Worm (Caenorhabditis elegans): ENCODE data around the gene srx-87.

Gene srx-87

DNA sequence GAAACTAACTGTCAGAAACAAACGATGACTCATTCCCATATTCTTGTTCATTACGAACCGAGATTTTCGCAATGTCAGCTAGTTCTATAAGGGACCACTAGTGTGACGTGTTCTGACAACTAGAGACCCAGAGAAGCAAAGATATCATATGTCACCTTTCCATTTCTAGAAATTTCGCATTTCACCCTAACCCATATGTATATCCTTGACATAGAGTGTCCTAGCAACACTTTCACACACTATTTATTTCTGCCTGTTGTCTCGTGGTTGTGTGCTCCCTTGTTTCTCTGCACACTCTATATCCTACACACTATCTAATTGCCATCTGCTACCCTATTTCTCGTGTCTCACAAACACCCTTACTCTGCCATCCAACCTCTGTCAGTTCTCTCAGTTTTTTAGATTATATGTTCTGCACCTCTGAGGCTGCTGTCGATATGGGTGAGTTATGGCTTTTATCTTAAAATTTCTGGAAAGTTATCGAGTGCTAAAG lies 15.7 kb upstream of the srx-87 start, which contains the start of the genes F38B7.17 and F38B7.3:
Gene F38B7.17, minus strand, starts transcription at position 51 of the 493 bp plus-strand sequence.
Gene F38B7.3, plus strand, starts transcription at position 194 of the 493 bp plus-strand sequence.
- TF ChIP-seq flh-1 (GFP tag; optimal IDR thresholded peaks at IDR 0.05): no peak
- peak; percentile 30 for TF ChIP-seq unc-120 (tag; optimal IDR thresholded peaks at IDR 0.05; ENCODE audit: poor library complexity, severe bottlenecking)
- TF ChIP-seq ztf-11 (tag; optimal IDR thresholded peaks at IDR 0.05): no peak
- peak; percentile 30 for TF ChIP-seq ces-1 (GFP tag; optimal IDR thresholded peaks at IDR 0.05)
- TF ChIP-seq sem-2 (GFP tag; optimal IDR thresholded peaks at IDR 0.05): no peak
- TF ChIP-seq ceh-43 (GFP tag; optimal IDR thresholded peaks at IDR 0.05): no peak
- no peak for TF ChIP-seq M03D4.4 (tag; optimal IDR thresholded peaks at IDR 0.05)
- no peak for TF ChIP-seq mep-1 (tag; optimal IDR thresholded peaks at IDR 0.05)
- TF ChIP-seq cnd-1 (tag; optimal IDR thresholded peaks at IDR 0.05): peak; percentile 84
- TF ChIP-seq mls-2 (tag; optimal IDR thresholded peaks at IDR 0.05): no peak
- no peak for TF ChIP-seq drap-1 (GFP tag; optimal IDR thresholded peaks at IDR 0.05)
- TF ChIP-seq pha-4 (tag; optimal IDR thresholded peaks at IDR 0.05): peak; percentile 50
- TF ChIP-seq nhr-237 (tag; optimal IDR thresholded peaks at IDR 0.05): no peak
- TF ChIP-seq mab-5 (tag; optimal IDR thresholded peaks at IDR 0.05): no peak
- TF ChIP-seq lin-13 (tag; optimal IDR thresholded peaks at IDR 0.05): no peak
- TF ChIP-seq ceh-39 (tag; optimal IDR thresholded peaks at IDR 0.05): no peak
- TF ChIP-seq bed-3 (GFP tag; optimal IDR thresholded peaks at IDR 0.05): no peak
- peak; percentile 11 for TF ChIP-seq lin-32 (GFP tag; optimal IDR thresholded peaks at IDR 0.05)
- TF ChIP-seq nhr-28 (tag; optimal IDR thresholded peaks at IDR 0.05): no peak
- peak; percentile 13 for TF ChIP-seq lsy-2 (tag; optimal IDR thresholded peaks at IDR 0.05)
- peak; percentile 49 for TF ChIP-seq hlh-1 (tag; optimal IDR thresholded peaks at IDR 0.05)
- TF ChIP-seq tbx-8 (GFP tag; optimal IDR thresholded peaks at IDR 0.05): no peak
- peak; percentile 40 for TF ChIP-seq unc-62 (GFP tag; optimal IDR thresholded peaks at IDR 0.05)
- no peak for TF ChIP-seq zip-8 (tag; optimal IDR thresholded peaks at IDR 0.05)

DNA sequence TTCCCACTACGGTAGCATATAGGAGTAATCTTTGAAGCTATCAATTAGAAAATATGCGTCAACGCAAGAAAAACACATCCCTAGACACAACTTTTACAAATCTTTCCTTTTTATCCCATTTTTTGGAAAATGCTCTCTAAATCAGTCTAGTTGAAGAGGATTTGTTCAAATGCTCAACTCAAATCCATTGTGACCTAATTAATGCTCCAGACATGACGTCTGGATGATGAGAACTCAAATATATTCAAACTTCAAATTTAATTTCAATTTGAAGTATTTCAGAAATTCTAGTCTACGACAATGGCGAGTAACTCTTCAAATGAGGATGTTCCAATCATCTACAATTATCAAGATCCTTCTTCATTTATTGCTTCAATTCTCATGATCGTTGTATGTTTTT lies 12.3 kb upstream of the srx-87 start, which contains the start of gene srx-85:
Gene srx-85, plus strand, starts transcription at position 301 of the 400 bp plus-strand sequence.
- no peak for TF ChIP-seq nhr-2 (tag; optimal IDR thresholded peaks at IDR 0.05)
- TF ChIP-seq sptf-1 (tag; optimal IDR thresholded peaks at IDR 0.05): no peak

DNA sequence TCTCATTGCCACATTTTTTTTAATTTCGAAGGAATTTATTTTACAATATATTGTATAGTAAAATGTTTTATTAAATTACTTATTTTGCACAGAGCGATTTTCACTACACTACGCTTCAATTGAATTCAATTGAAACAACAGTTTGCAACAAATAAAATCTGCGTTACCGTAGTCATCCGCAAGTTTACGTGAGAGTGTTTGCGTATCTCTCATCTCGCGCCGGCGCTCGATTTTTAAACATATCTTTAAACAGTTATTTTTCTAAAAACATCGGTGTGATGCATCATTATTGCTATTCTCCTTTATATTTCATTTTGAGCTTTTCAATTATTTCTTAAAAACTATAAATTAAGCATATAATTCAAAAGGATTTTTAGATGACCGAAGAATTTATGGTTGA lies 10.4 kb upstream of the srx-87 start, which contains the start of gene duo-1:
Gene duo-1, plus strand, starts transcription at position 371 of the 400 bp plus-strand sequence.
- TF ChIP-seq sem-2 (GFP tag; optimal IDR thresholded peaks at IDR 0.05): no peak
- TF ChIP-seq lsy-2 (tag; optimal IDR thresholded peaks at IDR 0.05): peak; percentile 76

DNA sequence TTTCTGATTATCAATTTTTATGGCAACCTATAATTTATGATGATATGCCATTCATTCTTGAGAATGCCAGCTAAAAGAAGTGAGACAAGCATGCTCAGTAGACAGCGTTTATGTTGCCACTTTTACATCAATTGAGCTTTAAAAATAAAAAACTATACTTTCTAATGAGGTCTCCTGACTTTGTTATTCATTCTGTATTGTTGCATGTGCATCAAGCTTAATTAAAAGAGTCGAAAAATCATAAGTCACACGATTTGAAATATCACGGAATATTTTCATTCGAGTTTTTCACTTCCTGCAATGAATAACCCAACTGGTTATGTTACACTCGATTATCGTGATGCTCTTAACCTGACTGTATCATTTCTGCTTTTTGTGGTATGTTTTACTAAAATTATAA lies 2.0 kb upstream of the srx-87 start, which contains the start of gene srx-86:
Gene srx-86, plus strand, starts transcription at position 301 of the 400 bp plus-strand sequence.
- TF ChIP-seq nhr-76 (tag; optimal IDR thresholded peaks at IDR 0.05) (no peak), ceh-43 (GFP tag; optimal IDR thresholded peaks at IDR 0.05) (no peak), zip-8 (tag; optimal IDR thresholded peaks at IDR 0.05) (no peak), ztf-11 (tag; optimal IDR thresholded peaks at IDR 0.05) (no peak), flh-1 (GFP tag; optimal IDR thresholded peaks at IDR 0.05) (no peak), sem-2 (GFP tag; optimal IDR thresholded peaks at IDR 0.05) (no peak), pha-4 (tag; optimal IDR thresholded peaks at IDR 0.05) (no peak), unc-62 (GFP tag; optimal IDR thresholded peaks at IDR 0.05) (no peak), hlh-1 (tag; optimal IDR thresholded peaks at IDR 0.05) (no peak), blmp-1 (tag; optimal IDR thresholded peaks at IDR 0.05) (no peak), lin-13 (tag; optimal IDR thresholded peaks at IDR 0.05) (no peak), sptf-1 (tag; optimal IDR thresholded peaks at IDR 0.05) (no peak), bed-3 (GFP tag; optimal IDR thresholded peaks at IDR 0.05) (no peak), nhr-2 (tag; optimal IDR thresholded peaks at IDR 0.05) (no peak), elt-1 (tag; optimal IDR thresholded peaks at IDR 0.05; ENCODE audit: borderline replicate concordance, insufficient read depth) (no peak), unc-120 (tag; optimal IDR thresholded peaks at IDR 0.05; ENCODE audit: poor library complexity, severe bottlenecking) (no peak)

DNA sequence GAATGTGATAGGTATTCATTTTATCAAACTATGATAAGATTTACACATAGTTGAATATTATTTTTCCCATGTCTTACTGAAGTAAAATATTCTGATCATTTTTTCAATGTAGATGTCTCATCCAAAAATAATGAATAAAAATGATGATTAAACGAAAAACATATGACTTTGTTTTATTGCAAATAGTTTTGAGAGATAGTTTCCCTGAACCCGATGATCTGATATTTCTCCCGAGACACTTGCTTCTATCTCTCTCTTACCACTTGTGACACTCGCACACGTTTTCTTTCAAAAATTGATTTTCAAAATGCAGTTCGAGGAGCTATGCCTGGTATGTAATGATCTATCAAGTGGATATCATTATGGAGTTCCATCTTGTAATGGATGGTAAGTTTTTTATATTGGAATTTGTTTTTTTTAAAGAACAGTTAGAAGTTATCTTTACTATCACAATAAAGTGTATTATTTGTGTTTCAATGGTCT lies 5.5 kb downstream of the srx-87 start, which contains the start of the genes nhr-101 and pms-2:
Gene nhr-101, plus strand, starts transcription at position 308 of the 483 bp plus-strand sequence.
Gene pms-2, minus strand, starts transcription at position 433 of the 483 bp plus-strand sequence.
- no peak for TF ChIP-seq nhr-76 (tag; optimal IDR thresholded peaks at IDR 0.05)
- TF ChIP-seq nhr-2 (tag; optimal IDR thresholded peaks at IDR 0.05): no peak
- TF ChIP-seq mls-2 (tag; optimal IDR thresholded peaks at IDR 0.05): no peak
- TF ChIP-seq M03D4.4 (tag; optimal IDR thresholded peaks at IDR 0.05): no peak
- no peak for TF ChIP-seq elt-3 (tag; optimal IDR thresholded peaks at IDR 0.05)
- no peak for TF ChIP-seq drap-1 (GFP tag; optimal IDR thresholded peaks at IDR 0.05)
- TF ChIP-seq ceh-83 (GFP tag; optimal IDR thresholded peaks at IDR 0.05): no peak
- no peak for TF ChIP-seq snpc-4 (tag; optimal IDR thresholded peaks at IDR 0.05)
- no peak for TF ChIP-seq sptf-1 (tag; optimal IDR thresholded peaks at IDR 0.05)
- TF ChIP-seq lsy-2 (tag; optimal IDR thresholded peaks at IDR 0.05): no peak
- no peak for TF ChIP-seq sem-2 (GFP tag; optimal IDR thresholded peaks at IDR 0.05)
